Fruit fly (Drosophila melanogaster): ENCODE measurements around the gene CIAPIN1.

The CIAPIN1 gene

DNA sequence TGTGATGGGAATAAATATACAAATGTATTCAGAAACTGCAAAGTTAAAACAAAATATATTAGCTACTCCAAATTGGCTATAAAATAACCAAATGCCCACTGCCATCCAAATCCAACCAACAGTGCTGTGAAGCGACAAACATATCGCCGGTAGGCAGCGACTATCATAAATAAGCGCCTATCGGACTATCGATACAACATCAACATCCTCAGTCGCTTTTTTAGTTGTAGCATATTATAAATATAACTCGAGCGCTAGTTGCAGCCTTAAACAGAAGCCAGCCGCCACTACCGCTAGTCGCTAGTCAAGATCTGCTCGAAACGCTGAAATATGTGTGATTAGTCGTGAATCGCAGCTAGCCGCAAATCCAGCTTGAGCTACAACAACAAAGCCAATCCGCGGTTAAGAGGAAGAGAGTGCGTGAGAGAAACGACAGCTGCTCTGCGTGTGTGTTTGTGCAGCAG lies 680 bp upstream of the CIAPIN1 start (continued):
- TF ChIP-seq trh (GFP tag; optimal IDR thresholded peaks at IDR 0.05) (no peak), CG3838 (GFP tag; optimal IDR thresholded peaks at IDR 0.05) (no peak), CG17568 (GFP tag; optimal IDR thresholded peaks at IDR 0.05) (no peak), CG32772 (GFP tag; IDR thresholded peaks at IDR 0.05) (no peak), nerfin-1 (tag; optimal IDR thresholded peaks at IDR 0.05) (no peak), Hand (GFP tag; optimal IDR thresholded peaks at IDR 0.05) (no peak), psq (GFP tag; optimal IDR thresholded peaks at IDR 0.05) (no peak), CG10565 (GFP tag; optimal IDR thresholded peaks at IDR 0.05) (no peak), CG9609 (GFP tag; optimal IDR thresholded peaks at IDR 0.05) (peak; percentile 34), CG2889 (GFP tag; IDR thresholded peaks at IDR 0.05) (no peak), ac (GFP tag; optimal IDR thresholded peaks at IDR 0.05) (peak; percentile 60), oc (tag; optimal IDR thresholded peaks at IDR 0.05) (no peak), CG12219 (GFP tag; optimal IDR thresholded peaks at IDR 0.05) (no peak), CG2129 (GFP tag; IDR thresholded peaks at IDR 0.05; ENCODE audit: partially characterized antibody) (peak; percentile 70), Blimp-1 (GFP tag; optimal IDR thresholded peaks at IDR 0.05) (no peak), CG18599 (GFP tag; optimal IDR thresholded peaks at IDR 0.05) (no peak), tap (tag; optimal IDR thresholded peaks at IDR 0.05) (no peak), CG13894 (tag; optimal IDR thresholded peaks at IDR 0.05) (no peak), cg (GFP tag; optimal IDR thresholded peaks at IDR 0.05) (peak; percentile 55), CG10321 (GFP tag; IDR thresholded peaks at IDR 0.05) (no peak), Hmx (GFP tag; optimal IDR thresholded peaks at IDR 0.05) (no peak), CG7928 (GFP tag; optimal IDR thresholded peaks at IDR 0.05) (no peak), CG5245 (GFP tag; optimal IDR thresholded peaks at IDR 0.05) (no peak), pum (GFP tag; optimal IDR thresholded peaks at IDR 0.05) (peak; percentile 23), CG14860 (GFP tag; IDR thresholded peaks at IDR 0.05; ENCODE audit: partially characterized antibody) (peak; percentile 78), CG13123 (GFP tag; optimal IDR thresholded peaks at IDR 0.05) (no peak), dimm (GFP tag; IDR thresholded peaks at IDR 0.05) (no peak), gem (tag; optimal IDR thresholded peaks at IDR 0.05) (no peak), CG1233 (GFP tag; optimal IDR thresholded peaks at IDR 0.05) (no peak), Eip74EF (GFP tag; optimal IDR thresholded peaks at IDR 0.05) (no peak), Max (GFP tag; optimal IDR thresholded peaks at IDR 0.05) (no peak), Nf-YA (GFP tag; IDR thresholded peaks at IDR 0.05) (no peak), chm (GFP tag; IDR thresholded peaks at IDR 0.05) (no peak), NC2α (GFP tag; optimal IDR thresholded peaks at IDR 0.05) (no peak), CG3281 (GFP tag; optimal IDR thresholded peaks at IDR 0.05) (no peak), aop (GFP tag; IDR thresholded peaks at IDR 0.05) (no peak), Optix (GFP tag; IDR thresholded peaks at IDR 0.05) (no peak), E2f1 (GFP tag; IDR thresholded peaks at IDR 0.05) (no peak), CG4282 (GFP tag; optimal IDR thresholded peaks at IDR 0.05) (peak; percentile 21), Aef1 (GFP tag; IDR thresholded peaks at IDR 0.05) (no peak; the same call in 1 of the 3 replicates), pb (GFP tag; optimal IDR thresholded peaks at IDR 0.05) (no peak), CG8944 (GFP tag; optimal IDR thresholded peaks at IDR 0.05) (no peak), tx (GFP tag; optimal IDR thresholded peaks at IDR 0.05) (no peak), Doc2 (GFP tag; IDR thresholded peaks at IDR 0.05) (no peak), CG18011 (GFP tag; optimal IDR thresholded peaks at IDR 0.05) (no peak), CG6683 (GFP tag; optimal IDR thresholded peaks at IDR 0.05) (no peak), bab2 (GFP tag; optimal IDR thresholded peaks at IDR 0.05) (peak; percentile 24), CG10267 (tag; optimal IDR thresholded peaks at IDR 0.05) (peak; percentile 92), CG10462 (GFP tag; optimal IDR thresholded peaks at IDR 0.05) (no peak), cas (GFP tag; IDR thresholded peaks at IDR 0.05) (no peak), H15 (GFP tag; IDR thresholded peaks at IDR 0.05) (no peak), Poxn (GFP tag; IDR thresholded peaks at IDR 0.05) (no peak)
